Fruit fly (Drosophila melanogaster) whole organism, pupa: ENCODE results near the gene Nlg2.

Experiments used
- CG10348 ChIP-seq: fragments of 200-800 bp; sonication (Bioruptor generic); IDR thresholded peaks from 2 replicates; pipeline ENCODE4 v1.3.6; 2022; ENCODE audit warnings: missing biosample characterization, missing genetic modification characterization
- CG13204 ChIP-seq: fragments of 200-800 bp; sonication (Bioruptor generic); optimal IDR thresholded peaks from 2 replicates; lab custom pipeline; 2018; ENCODE audit warnings: missing biosample characterization, mild to moderate bottlenecking, missing genetic modification characterization, moderate library complexity
- CG8159 ChIP-seq: fragments of 200-800 bp; sonication (Bioruptor generic); optimal IDR thresholded peaks from 3 replicates; lab custom pipeline; 2018; ENCODE audit warnings: missing biosample characterization, mild to moderate bottlenecking, missing genetic modification characterization, moderate library complexity
- CG8301 ChIP-seq: fragments of 200-800 bp; sonication (Bioruptor generic); optimal IDR thresholded peaks from 2 replicates; lab custom pipeline; 2018; ENCODE audit warnings: missing biosample characterization, mild to moderate bottlenecking, missing genetic modification characterization
- CG9948 ChIP-seq: fragments of 200-800 bp; sonication (Bioruptor generic); optimal IDR thresholded peaks from 2 replicates; lab custom pipeline; 2018; ENCODE audit warnings: missing biosample characterization, mild to moderate bottlenecking, missing genetic modification characterization, moderate library complexity
- EcR ChIP-seq: fragments of 200-800 bp; sonication (Bioruptor generic); optimal IDR thresholded peaks from 3 replicates; lab custom pipeline; 2019; ENCODE audit warnings: missing biosample characterization, missing genetic modification characterization, mild to moderate bottlenecking, moderate library complexity, missing genetic modification reagents
- fd96Ca ChIP-seq: fragments of 200-800 bp; sonication (Bioruptor generic); IDR thresholded peaks from 3 replicates; pipeline ENCODE4 v1.3.6; 2022; ENCODE audit warnings: missing biosample characterization, missing genetic modification characterization
- gl ChIP-seq: fragments of 200-800 bp; sonication (Bioruptor generic); optimal IDR thresholded peaks from 2 replicates; lab custom pipeline; 2018; ENCODE audit warnings: missing biosample characterization, mild to moderate bottlenecking, missing genetic modification characterization
- rn ChIP-seq: fragments of 200-800 bp; sonication (Bioruptor generic); IDR thresholded peaks from 2 replicates; pipeline ENCODE4 v1.3.6; 2022; ENCODE audit warnings: missing biosample characterization, missing genetic modification characterization

DNA sequence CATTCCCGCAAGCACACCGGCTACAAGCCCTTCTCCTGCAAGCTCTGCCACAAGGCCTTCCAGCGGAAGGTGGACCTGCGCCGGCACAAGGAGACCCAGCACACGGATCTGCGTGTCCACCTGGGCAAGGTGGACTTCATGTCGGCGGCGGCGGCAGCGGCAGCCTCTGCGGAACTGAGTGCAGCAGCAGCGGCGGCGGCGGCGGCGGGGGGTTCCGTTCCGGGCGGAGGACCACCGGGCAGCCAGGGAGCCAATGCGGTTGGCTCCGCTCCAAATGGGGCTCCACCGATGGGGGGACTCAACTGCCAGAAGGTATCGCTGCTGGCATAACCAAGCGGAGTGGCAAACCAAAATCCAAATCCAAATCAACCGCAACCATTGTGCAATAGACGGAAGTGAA, 36.9 kb upstream of the Nlg2 start:
- no peak for TF ChIP-seq rn (GFP tag; lab: Robert Waterston, UW)
- TF ChIP-seq CG13204 (GFP tag; lab: Kevin White, UChicago): no peak
- TF ChIP-seq CG10348: no peak
- TF ChIP-seq CG8159 (tag; lab: Kevin White, UChicago): no peak
- TF ChIP-seq gl (tag; lab: Kevin White, UChicago): no peak
- TF ChIP-seq CG8301 (tag; lab: Kevin White, UChicago): no peak
- no peak for TF ChIP-seq CG9948 (tag; lab: Kevin White, UChicago)
- no peak for TF ChIP-seq fd96Ca (GFP tag; lab: Robert Waterston, UW)
- TF ChIP-seq EcR (GFP tag; lab: Kevin White, UChicago): no peak
